Fruit fly (Drosophila melanogaster) whole organism, embryonic: Measurements from ENCODE around the gene loj.

Experiments used
- ATbp ChIP-seq: fragments of 200-800 bp; sonication (Bioruptor generic); optimal IDR thresholded peaks from 2 replicates; lab custom pipeline; 2017; ENCODE audit warnings: missing biosample characterization, mild to moderate bottlenecking, missing genetic modification characterization, missing genetic modification reagents
- BtbVII ChIP-seq: fragments of 200-800 bp; sonication (Bioruptor generic); optimal IDR thresholded peaks from 3 replicates; lab custom pipeline; 2017; ENCODE audit warnings: missing biosample characterization, mild to moderate bottlenecking, missing genetic modification characterization
- CG10209 ChIP-seq: fragments of 200-800 bp; sonication (Bioruptor generic); optimal IDR thresholded peaks from 3 replicates; lab custom pipeline; 2017; ENCODE audit warnings: missing biosample characterization, mild to moderate bottlenecking, missing genetic modification characterization, missing genetic modification reagents
- CG10366 ChIP-seq: fragments of 200-800 bp; sonication (Bioruptor generic); IDR thresholded peaks from 2 replicates; pipeline ENCODE4 v1.3.6; 2022; ENCODE audit warnings: missing biosample characterization, missing genetic modification characterization
- CG10654 ChIP-seq: fragments of 200-800 bp; sonication (Bioruptor generic); optimal IDR thresholded peaks from 2 replicates; lab custom pipeline; 2016; ENCODE audit warnings: missing biosample characterization, missing genetic modification characterization
- CG11696 ChIP-seq: fragments of 200-800 bp; sonication (Bioruptor generic); IDR thresholded peaks from 2 replicates; pipeline ENCODE4 v1.3.6; 2022; ENCODE audit warnings: missing biosample characterization, missing genetic modification characterization
- CG12104 ChIP-seq: fragments of 200-800 bp; sonication (Bioruptor generic); optimal IDR thresholded peaks from 3 replicates; lab custom pipeline; 2016; ENCODE audit warnings: missing biosample characterization, missing genetic modification characterization
- CG12236 ChIP-seq: fragments of 200-800 bp; sonication (Bioruptor generic); optimal IDR thresholded peaks from 2 replicates; lab custom pipeline; 2016; ENCODE audit warnings: missing biosample characterization, missing genetic modification characterization
- CG12391 ChIP-seq: fragments of 200-800 bp; sonication (Bioruptor generic); optimal IDR thresholded peaks from 3 replicates; lab custom pipeline; 2018; ENCODE audit warnings: missing biosample characterization, mild to moderate bottlenecking, missing genetic modification characterization, moderate library complexity
- CG1603 ChIP-seq: fragments of 200-800 bp; sonication (Bioruptor generic); optimal IDR thresholded peaks from 2 replicates; lab custom pipeline; 2019; ENCODE audit warnings: missing biosample characterization, mild to moderate bottlenecking, missing genetic modification characterization, moderate library complexity
- CG16813 ChIP-seq: fragments of 200-800 bp; sonication (Bioruptor generic); IDR thresholded peaks from 3 replicates; pipeline ENCODE4 v1.3.6; 2022; ENCODE audit warnings: missing biosample characterization, missing genetic modification characterization; ENCODE audit not compliant: partially characterized antibody
- CG18476 ChIP-seq: fragments of 200-800 bp; sonication (Bioruptor generic); optimal IDR thresholded peaks from 2 replicates; lab custom pipeline; 2016; ENCODE audit warnings: missing biosample characterization, mild to moderate bottlenecking, missing genetic modification characterization
- CG2120 ChIP-seq: fragments of 200-800 bp; sonication (Bioruptor generic); optimal IDR thresholded peaks from 3 replicates; lab custom pipeline; 2016; ENCODE audit warnings: missing biosample characterization, missing genetic modification characterization
- CG31441 ChIP-seq: fragments of 200-800 bp; sonication (Bioruptor generic); IDR thresholded peaks from 2 replicates; pipeline ENCODE4 v1.3.6; 2022; ENCODE audit warnings: missing biosample characterization, missing genetic modification characterization
- CG7271 ChIP-seq: fragments of 200-800 bp; sonication (Bioruptor generic); optimal IDR thresholded peaks from 2 replicates; lab custom pipeline; 2018; ENCODE audit warnings: missing biosample characterization, mild to moderate bottlenecking, missing genetic modification characterization, moderate library complexity
- CG8359 ChIP-seq: fragments of 200-800 bp; sonication (Bioruptor generic); optimal IDR thresholded peaks from 2 replicates; lab custom pipeline; 2017; ENCODE audit warnings: missing biosample characterization, mild to moderate bottlenecking, missing genetic modification characterization, borderline replicate concordance
- CG9817 ChIP-seq: fragments of 200-800 bp; sonication (Bioruptor generic); optimal IDR thresholded peaks from 2 replicates; lab custom pipeline; 2018; ENCODE audit warnings: missing biosample characterization, mild to moderate bottlenecking, missing genetic modification characterization, moderate library complexity
- CG9876 ChIP-seq: fragments of 200-800 bp; sonication (Bioruptor generic); optimal IDR thresholded peaks from 2 replicates; lab custom pipeline; 2016; ENCODE audit warnings: missing biosample characterization, missing genetic modification characterization
- Dad ChIP-seq: fragments of 200-800 bp; sonication (Bioruptor generic); optimal IDR thresholded peaks from 3 replicates; lab custom pipeline; 2016; ENCODE audit warnings: missing biosample characterization, missing genetic modification characterization
- E2f1 ChIP-seq: fragments of 200-800 bp; sonication (Bioruptor generic); IDR thresholded peaks from 2 replicates; pipeline ENCODE4 v1.3.6; 2022; ENCODE audit warnings: missing biosample characterization, missing genetic modification characterization
- Fer1 ChIP-seq: fragments of 200-800 bp; sonication (Bioruptor generic); optimal IDR thresholded peaks from 2 replicates; lab custom pipeline; 2017; ENCODE audit warnings: missing biosample characterization, mild to moderate bottlenecking, missing genetic modification characterization
- GATAe ChIP-seq: fragments of 200-800 bp; sonication (Bioruptor generic); conservative IDR thresholded peaks from 2 replicates; pipeline ENCODE4 v1.3.6; 2022; ENCODE audit warnings: missing biosample characterization, missing genetic modification characterization
- H15 ChIP-seq: fragments of 200-800 bp; sonication (Bioruptor generic); IDR thresholded peaks from 3 replicates; pipeline ENCODE4 v1.3.6; 2022; ENCODE audit warnings: missing biosample characterization, missing genetic modification characterization
- HLHmδ ChIP-seq: fragments of 200-800 bp; sonication (Bioruptor generic); optimal IDR thresholded peaks from 2 replicates; lab custom pipeline; 2018; ENCODE audit warnings: missing biosample characterization, mild to moderate bottlenecking, missing genetic modification characterization, moderate library complexity
- HmgD ChIP-seq: fragments of 200-800 bp; sonication (Bioruptor generic); optimal IDR thresholded peaks from 3 replicates; lab custom pipeline; 2016; ENCODE audit warnings: missing biosample characterization, missing genetic modification characterization
- Meics ChIP-seq: fragments of 200-800 bp; sonication (Bioruptor generic); optimal IDR thresholded peaks from 2 replicates; lab custom pipeline; 2017; ENCODE audit warnings: missing biosample characterization, mild to moderate bottlenecking, missing genetic modification characterization
- NK7.1 ChIP-seq: fragments of 200-800 bp; sonication (Bioruptor generic); optimal IDR thresholded peaks from 3 replicates; lab custom pipeline; 2016; ENCODE audit warnings: missing biosample characterization, missing genetic modification characterization
- Neu2 ChIP-seq: fragments of 200-800 bp; sonication (Bioruptor generic); optimal IDR thresholded peaks from 3 replicates; lab custom pipeline; 2016; ENCODE audit warnings: missing biosample characterization, missing genetic modification characterization, borderline replicate concordance
- Pdp1 ChIP-seq, 2 experiments: fragments of 200-800 bp; sonication (Bioruptor generic); optimal IDR thresholded peaks; 3 replicates each; lab custom pipeline; 2016; ENCODE audit warnings: missing biosample characterization in 2 of 2, missing genetic modification characterization in 2 of 2, mild to moderate bottlenecking in 1 of 2, moderate library complexity in 1 of 2
- Sox102F ChIP-seq: fragments of 200-800 bp; sonication (Bioruptor generic); optimal IDR thresholded peaks from 2 replicates; lab custom pipeline; 2018; ENCODE audit warnings: missing biosample characterization, mild to moderate bottlenecking, missing genetic modification characterization, moderate library complexity
- TFAM ChIP-seq: fragments of 200-800 bp; sonication (Bioruptor generic); optimal IDR thresholded peaks from 2 replicates; lab custom pipeline; 2017; ENCODE audit warnings: missing biosample characterization, missing genetic modification characterization, inconsistent platforms
- Trl ChIP-seq, 3 experiments: fragments of >200 bp in 2 of 3; fragments of 200-800 bp in 1 of 3; sonication (Bioruptor generic) in 1 of 3; optimal IDR thresholded peaks; 2 replicates in 1 of 3; 3 replicates in 2 of 3; lab custom pipeline; 2016 to 2017; ENCODE audit warnings: missing biosample characterization in 1 of 3, missing genetic modification characterization in 1 of 3
- Usf ChIP-seq: fragments of 200-800 bp; sonication (Bioruptor generic); optimal IDR thresholded peaks from 2 replicates; lab custom pipeline; 2017; ENCODE audit warnings: missing genotype, missing biosample characterization, missing genetic modification characterization
- Xrp1 ChIP-seq: fragments of 200-800 bp; sonication (Bioruptor generic); IDR thresholded peaks from 2 replicates; pipeline ENCODE4 v1.3.6; 2022; ENCODE audit warnings: missing biosample characterization, missing genetic modification characterization
- bowl ChIP-seq: fragments of 200-800 bp; sonication (Bioruptor generic); IDR thresholded peaks from 2 replicates; pipeline ENCODE4 v1.3.6; 2022; ENCODE audit warnings: missing biosample characterization, missing genetic modification characterization
- br ChIP-seq: fragments of >200 bp; optimal IDR thresholded peaks from 2 replicates; lab custom pipeline; 2017
- corto ChIP-seq: fragments of 200-800 bp; sonication (Bioruptor generic); optimal IDR thresholded peaks from 2 replicates; lab custom pipeline; 2016; ENCODE audit warnings: missing biosample characterization, mild to moderate bottlenecking, missing genetic modification characterization, moderate library complexity
- esg ChIP-seq: fragments of 200-800 bp; sonication (Bioruptor generic); conservative IDR thresholded peaks from 2 replicates; pipeline ENCODE4 v1.3.6; 2022; ENCODE audit warnings: missing biosample characterization, missing genetic modification characterization
- eyg ChIP-seq: fragments of 200-800 bp; sonication (Bioruptor generic); optimal IDR thresholded peaks from 3 replicates; lab custom pipeline; 2016; ENCODE audit warnings: missing biosample characterization, missing genetic modification characterization
- hth ChIP-seq: fragments of >200 bp; optimal IDR thresholded peaks from 2 replicates; lab custom pipeline; 2017; ENCODE audit warnings: inconsistent platforms
- org-1 ChIP-seq: fragments of 200-800 bp; sonication (Bioruptor generic); optimal IDR thresholded peaks from 2 replicates; lab custom pipeline; 2017; ENCODE audit warnings: missing biosample characterization, missing genetic modification characterization
- run ChIP-seq: fragments of 200-800 bp; sonication (Bioruptor generic); optimal IDR thresholded peaks from 3 replicates; lab custom pipeline; 2018; ENCODE audit warnings: missing biosample characterization, mild to moderate bottlenecking, missing genetic modification characterization
- seq ChIP-seq: fragments of 200-800 bp; sonication (Bioruptor generic); IDR thresholded peaks from 2 replicates; pipeline ENCODE4 v1.3.6; 2022; ENCODE audit warnings: missing biosample characterization, missing genetic modification characterization
- sug ChIP-seq: fragments of 200-800 bp; optimal IDR thresholded peaks from 2 replicates; lab custom pipeline; 2019; ENCODE audit warnings: missing biosample characterization, mild to moderate bottlenecking, missing genetic modification characterization, moderate library complexity
- toy ChIP-seq: fragments of 200-800 bp; sonication (Bioruptor generic); IDR thresholded peaks from 2 replicates; pipeline ENCODE4 v1.3.6; 2022; ENCODE audit warnings: missing biosample characterization, missing genetic modification characterization
- usp ChIP-seq: fragments of >200 bp; optimal IDR thresholded peaks from 2 replicates; lab custom pipeline; 2017; ENCODE audit warnings: missing biosample characterization, missing genetic modification characterization
- vfl ChIP-seq: fragments of 200-800 bp; sonication (Bioruptor generic); optimal IDR thresholded peaks from 2 replicates; lab custom pipeline; 2016; ENCODE audit warnings: missing biosample characterization, missing genetic modification characterization
- wdn ChIP-seq: fragments of 200-800 bp; sonication (Bioruptor generic); IDR thresholded peaks from 2 replicates; pipeline ENCODE4 v1.3.6; 2022; ENCODE audit warnings: missing biosample characterization, missing genetic modification characterization
- zen ChIP-seq: fragments of 200-800 bp; sonication (Bioruptor generic); optimal IDR thresholded peaks from 3 replicates; lab custom pipeline; 2018; ENCODE audit warnings: missing biosample characterization, mild to moderate bottlenecking, missing genetic modification characterization, moderate library complexity

loj gene

DNA sequence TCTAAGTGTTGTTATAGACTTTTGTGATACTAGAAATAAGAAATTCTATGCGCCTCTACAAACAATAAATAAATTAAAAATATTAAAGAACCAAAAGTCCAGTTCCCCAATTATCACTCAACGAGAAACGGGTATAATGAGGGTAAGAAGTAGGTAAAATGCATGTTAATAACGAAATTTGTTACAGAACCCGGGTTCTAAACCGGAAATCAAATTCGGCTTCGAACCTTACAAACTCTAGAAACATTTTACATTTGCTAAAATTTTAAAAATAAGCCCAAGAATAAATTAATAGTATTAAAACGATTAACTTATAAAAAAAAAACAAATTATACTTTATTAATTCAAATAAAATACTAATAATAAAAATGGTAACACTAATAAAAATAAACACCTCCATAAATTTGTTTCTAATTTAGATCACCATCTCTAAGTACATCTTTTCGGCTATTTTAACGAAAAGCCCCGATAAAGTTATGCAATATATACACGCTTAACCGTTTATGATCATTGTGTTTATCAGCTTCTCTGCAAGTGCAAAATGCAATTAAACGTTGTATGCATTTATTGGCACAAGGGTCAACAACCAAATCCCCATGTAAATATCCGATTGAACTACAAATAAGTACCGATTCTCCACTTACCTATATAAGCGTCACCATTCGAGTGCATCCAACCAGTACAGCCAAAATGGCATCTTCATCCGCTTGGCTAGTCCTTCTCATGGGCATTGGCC, 23.2 kb upstream of the loj start, which contains the start of gene CG6602 (continued):
- TF ChIP-seq Fer1 = peak; percentile 84
- no peak for TF ChIP-seq HmgD
- peak; percentile 39 for TF ChIP-seq CG18476 (GFP tag; lab: Kevin White, UChicago)
- TF ChIP-seq Xrp1 (GFP tag; lab: Robert Waterston, UW) = no peak
- peak; percentile 65 for TF ChIP-seq BtbVII
- no peak for TF ChIP-seq vfl (GFP tag; lab: Kevin White, UChicago)
- TF ChIP-seq H15 (GFP tag; lab: Robert Waterston, UW) = peak; percentile 83
- TF ChIP-seq sug (tag; lab: Kevin White, UChicago) = peak; percentile 45
- TF ChIP-seq CG12104 (GFP tag; lab: Kevin White, UChicago) = peak; percentile 64
- peak; percentile 78 for TF ChIP-seq CG9876 (GFP tag; lab: Kevin White, UChicago)
- no peak for TF ChIP-seq seq (GFP tag; lab: Robert Waterston, UW)
- no peak for TF ChIP-seq CG12236 (GFP tag; lab: Kevin White, UChicago)
- no peak for TF ChIP-seq bowl (GFP tag; lab: Robert Waterston, UW)
- peak; percentile 69 for TF ChIP-seq ATbp (GFP tag; lab: Kevin White, UChicago)
- TF ChIP-seq CG2120 (GFP tag; lab: Kevin White, UChicago) = peak; percentile 6
- no peak for TF ChIP-seq run (tag; lab: Kevin White, UChicago)
- no peak for TF ChIP-seq Trl (optimal IDR thresholded peaks at IDR 0.05; lab: Kevin White, UChicago)
- peak; percentile 62 for TF ChIP-seq Trl (GFP tag; optimal IDR thresholded peaks at IDR 0.05; lab: Kevin White, UChicago)
- TF ChIP-seq Meics (GFP tag; lab: Kevin White, UChicago) = peak; percentile 88
- TF ChIP-seq hth (lab: Kevin White, UChicago) = no peak
- TF ChIP-seq CG10654 = peak; percentile 83
- peak; percentile 71 for TF ChIP-seq CG10366 (GFP tag; lab: Robert Waterston, UW)
- TF ChIP-seq Pdp1 (GFP tag; optimal IDR thresholded peaks at IDR 0.05; lab: Kevin White, UChicago) = peak; percentile 33 to 41
- TF ChIP-seq CG12391 (tag; lab: Kevin White, UChicago) = peak; percentile 52
- TF ChIP-seq TFAM (GFP tag; lab: Kevin White, UChicago) = peak; percentile 14
- peak; percentile 71 for TF ChIP-seq zen (tag; lab: Kevin White, UChicago)
- TF ChIP-seq Neu2 (GFP tag; lab: Kevin White, UChicago) = no peak
- TF ChIP-seq esg (GFP tag; lab: Robert Waterston, UW) = peak; percentile 29; the same call in 1 of the 2 replicates
- no peak for TF ChIP-seq HLHmδ (GFP tag; lab: Kevin White, UChicago)
- no peak for TF ChIP-seq br (lab: Kevin White, UChicago)
- no peak for TF ChIP-seq CG16813 (GFP tag; lab: Robert Waterston, UW)
- TF ChIP-seq usp (GFP tag; lab: Kevin White, UChicago) = no peak
- peak; percentile 64 for TF ChIP-seq CG1603 (tag; lab: Kevin White, UChicago)
- TF ChIP-seq org-1 (GFP tag; lab: Kevin White, UChicago) = peak; percentile 14
- peak; percentile 45 for TF ChIP-seq eyg
- TF ChIP-seq Usf (GFP tag; lab: Kevin White, UChicago) = peak; percentile 67
- no peak for TF ChIP-seq NK7.1
- no peak for TF ChIP-seq GATAe (GFP tag; lab: Robert Waterston, UW)
- peak; percentile 51 for TF ChIP-seq CG8359 (GFP tag; lab: Kevin White, UChicago)
- TF ChIP-seq Dad (GFP tag; lab: Kevin White, UChicago) = peak; percentile 32
- peak; percentile 74 for TF ChIP-seq E2f1 (GFP tag; lab: Robert Waterston, UW)
- TF ChIP-seq CG7271 (tag; lab: Kevin White, UChicago) = peak; percentile 90
- peak; percentile 42; the same call in 1 of the 2 replicates for TF ChIP-seq toy (GFP tag; lab: Robert Waterston, UW)
- TF ChIP-seq CG31441 (GFP tag; lab: Robert Waterston, UW) = peak; percentile 59
- 0 out of 2 replicates have a peak, but pooled peaks have one; percentile 49 for TF ChIP-seq CG11696
- TF ChIP-seq CG10209 (GFP tag; lab: Kevin White, UChicago) = peak; percentile 73
- TF ChIP-seq Sox102F = peak; percentile 0
- TF ChIP-seq wdn = peak; percentile 9; the same call in 1 of the 2 replicates
- peak; percentile 80 for TF ChIP-seq CG9817 (tag; lab: Kevin White, UChicago)
- TF ChIP-seq corto = no peak
